Worm (Caenorhabditis elegans) whole organism, young adult: ENCODE measurements around the gene F55G1.7.

Experiments
- B0019.2 ChIP-seq: fragments of 200-800 bp; sonication (Bioruptor generic); conservative IDR thresholded peaks from 2 replicates; pipeline ENCODE4 v1.3.6; 2022; ENCODE audit warnings: missing genetic modification reagents, missing genetic modification characterization, missing compliant biosample characterization
- B0035.1 ChIP-seq: sonication (generic microtip); optimal IDR thresholded peaks from 2 replicates; lab custom pipeline; 2016; ENCODE audit warnings: missing genetic modification characterization, mild to moderate bottlenecking, missing compliant biosample characterization, missing genotype, missing genetic modification reagents
- B0261.1 ChIP-seq: sonication (generic microtip); optimal IDR thresholded peaks from 2 replicates; lab custom pipeline; 2016; ENCODE audit warnings: mild to moderate bottlenecking, missing genetic modification characterization, moderate library complexity, missing compliant biosample characterization
- C06A6.2 ChIP-seq: fragments of 200-800 bp; sonication (Bioruptor generic); conservative IDR thresholded peaks from 2 replicates; pipeline ENCODE4 v1.3.6; 2022; ENCODE audit warnings: missing genetic modification characterization, missing compliant biosample characterization
- D2030.7 ChIP-seq: fragments of 200-800 bp; sonication (Bioruptor generic); IDR thresholded peaks from 2 replicates; pipeline ENCODE4 v1.3.6; 2022; ENCODE audit warnings: missing genetic modification reagents, missing genetic modification characterization, missing compliant biosample characterization
- F10E7.11 ChIP-seq: sonication (generic microtip); optimal IDR thresholded peaks from 2 replicates; lab custom pipeline; 2017; ENCODE audit warnings: mild to moderate bottlenecking, missing genetic modification characterization, moderate library complexity, missing compliant biosample characterization
- K12H6.12 ChIP-seq: fragments of 200-800 bp; sonication (Bioruptor generic); optimal IDR thresholded peaks from 2 replicates; lab custom pipeline; 2018; ENCODE audit warnings: mild to moderate bottlenecking, missing genetic modification characterization, missing compliant biosample characterization
- T07F8.4 ChIP-seq: sonication (generic microtip); optimal IDR thresholded peaks from 2 replicates; lab custom pipeline; 2016; ENCODE audit warnings: mild to moderate bottlenecking, missing genetic modification characterization, moderate library complexity, missing compliant biosample characterization
- Y53F4B.3 ChIP-seq: fragments of 200-800 bp; sonication (Bioruptor generic); IDR thresholded peaks from 2 replicates; pipeline ENCODE4 v1.3.6; 2022; ENCODE audit warnings: missing genetic modification reagents, missing genetic modification characterization, missing compliant biosample characterization
- Y56A3A.18 ChIP-seq: fragments of 200-800 bp; sonication (Bioruptor generic); IDR thresholded peaks from 2 replicates; pipeline ENCODE4 v1.3.6; 2022; ENCODE audit warnings: missing genetic modification reagents, missing genetic modification characterization, missing compliant biosample characterization
- Y79H2A.3 ChIP-seq: fragments of 200-800 bp; sonication (Bioruptor generic); conservative IDR thresholded peaks from 2 replicates; pipeline ENCODE4 v1.3.6; 2022; ENCODE audit warnings: missing genetic modification reagents, missing genetic modification characterization, missing compliant biosample characterization
- Y95B8A.8 ChIP-seq: fragments of 200-800 bp; sonication (Bioruptor generic); IDR thresholded peaks from 2 replicates; pipeline ENCODE4 v1.3.6; 2022; ENCODE audit warnings: missing genetic modification reagents, missing genetic modification characterization, missing compliant biosample characterization
- akir-1 ChIP-seq: fragments of 200-800 bp; sonication (Bioruptor generic); optimal IDR thresholded peaks from 2 replicates; lab custom pipeline; 2018; ENCODE audit warnings: mild to moderate bottlenecking, missing genetic modification characterization, moderate library complexity, missing compliant biosample characterization
- aptf-3 ChIP-seq: fragments of 200-800 bp; sonication (Bioruptor generic); IDR thresholded peaks from 2 replicates; pipeline ENCODE4 v1.3.6; 2022; ENCODE audit warnings: missing genetic modification characterization, missing compliant biosample characterization
- atf-7 ChIP-seq: sonication (generic microtip); optimal IDR thresholded peaks from 2 replicates; lab custom pipeline; 2017; ENCODE audit warnings: mild to moderate bottlenecking, missing genetic modification characterization, missing compliant biosample characterization
- bed-2 ChIP-seq: fragments of 200-800 bp; sonication (Bioruptor generic); IDR thresholded peaks from 2 replicates; pipeline ENCODE4 v1.3.6; 2022; ENCODE audit warnings: missing genetic modification reagents, missing genetic modification characterization, missing compliant biosample characterization
- ceh-40 ChIP-seq: fragments of 200-800 bp; sonication (Bioruptor generic); IDR thresholded peaks from 2 replicates; pipeline ENCODE4 v1.3.6; 2022; ENCODE audit warnings: missing genetic modification characterization, missing compliant biosample characterization
- dox-1 ChIP-seq: fragments of 200-800 bp; sonication (Bioruptor generic); IDR thresholded peaks from 2 replicates; pipeline ENCODE4 v1.3.6; 2022; ENCODE audit warnings: missing genetic modification reagents, missing genetic modification characterization, missing compliant biosample characterization
- ets-4 ChIP-seq: fragments of 200-800 bp; sonication (Bioruptor generic); optimal IDR thresholded peaks from 2 replicates; lab custom pipeline; 2018; ENCODE audit warnings: mild to moderate bottlenecking, missing genetic modification characterization, missing compliant biosample characterization
- gei-17 ChIP-seq: fragments of 200-800 bp; sonication (Bioruptor generic); optimal IDR thresholded peaks from 2 replicates; lab custom pipeline; 2018; ENCODE audit warnings: mild to moderate bottlenecking, missing genetic modification characterization, missing compliant biosample characterization
- hlh-12 ChIP-seq: sonication (generic microtip); optimal IDR thresholded peaks from 2 replicates; lab custom pipeline; 2016; ENCODE audit warnings: missing genetic modification characterization, missing compliant biosample characterization
- hmg-1.2 ChIP-seq: fragments of 200-800 bp; sonication (Bioruptor generic); IDR thresholded peaks from 2 replicates; pipeline ENCODE4 v1.3.6; 2022; ENCODE audit warnings: missing genetic modification reagents, missing genetic modification characterization, missing compliant biosample characterization
- hsf-1 ChIP-seq: fragments of 200-800 bp; sonication (Bioruptor generic); IDR thresholded peaks from 2 replicates; pipeline ENCODE4 v1.3.6; 2022; ENCODE audit warnings: missing genetic modification reagents, missing genetic modification characterization, missing compliant biosample characterization
- let-526 ChIP-seq: fragments of 200-800 bp; sonication (Bioruptor generic); IDR thresholded peaks from 2 replicates; pipeline ENCODE4 v1.3.6; 2022; ENCODE audit warnings: missing genetic modification reagents, missing genetic modification characterization, missing compliant biosample characterization
- lin-26 ChIP-seq: fragments of 200-800 bp; sonication (Bioruptor generic); IDR thresholded peaks from 2 replicates; pipeline ENCODE4 v1.3.6; 2022; ENCODE audit warnings: missing genetic modification reagents, missing genetic modification characterization, missing compliant biosample characterization
- lin-54 ChIP-seq: fragments of 200-800 bp; sonication (Bioruptor generic); optimal IDR thresholded peaks from 2 replicates; lab custom pipeline; 2018; ENCODE audit warnings: mild to moderate bottlenecking, missing genetic modification characterization, missing compliant biosample characterization
- lir-1 ChIP-seq: fragments of 200-800 bp; sonication (Bioruptor generic); conservative IDR thresholded peaks from 2 replicates; pipeline ENCODE4 v1.3.6; 2022; ENCODE audit warnings: missing genetic modification reagents, missing genetic modification characterization, missing compliant biosample characterization
- madf-10 ChIP-seq: sonication (generic microtip); optimal IDR thresholded peaks from 2 replicates; lab custom pipeline; 2016; ENCODE audit warnings: mild to moderate bottlenecking, missing genetic modification characterization, missing compliant biosample characterization
- madf-6 ChIP-seq: fragments of 200-800 bp; sonication (Bioruptor generic); IDR thresholded peaks from 2 replicates; pipeline ENCODE4 v1.3.6; 2022; ENCODE audit warnings: missing genetic modification reagents, missing genetic modification characterization, missing compliant biosample characterization
- mes-4 ChIP-seq: sonication (generic microtip); optimal IDR thresholded peaks from 2 replicates; lab custom pipeline; 2016; ENCODE audit warnings: missing genotype, missing genetic modification characterization, missing compliant biosample characterization
- nhr-120 ChIP-seq: fragments of 200-800 bp; sonication (Bioruptor generic); IDR thresholded peaks from 2 replicates; pipeline ENCODE4 v1.3.6; 2022; ENCODE audit warnings: missing genetic modification characterization, missing compliant biosample characterization
- nhr-90 ChIP-seq: sonication (generic microtip); optimal IDR thresholded peaks from 2 replicates; lab custom pipeline; 2016; ENCODE audit warnings: missing genotype, mild to moderate bottlenecking, missing genetic modification characterization, missing compliant biosample characterization
- rcor-1 ChIP-seq: fragments of 200-800 bp; sonication (Bioruptor generic); IDR thresholded peaks from 2 replicates; pipeline ENCODE4 v1.3.6; 2022; ENCODE audit warnings: missing genetic modification reagents, missing genetic modification characterization, missing compliant biosample characterization
- repo-1 ChIP-seq: sonication (generic microtip); optimal IDR thresholded peaks from 2 replicates; lab custom pipeline; 2017; ENCODE audit warnings: mild to moderate bottlenecking, missing genetic modification characterization, missing compliant biosample characterization
- sdz-38 ChIP-seq: sonication (generic microtip); optimal IDR thresholded peaks from 2 replicates; lab custom pipeline; 2016; ENCODE audit warnings: missing genotype, missing genetic modification characterization, missing compliant biosample characterization
- snpc-3.4 ChIP-seq: sonication (generic microtip); optimal IDR thresholded peaks from 2 replicates; lab custom pipeline; 2017; ENCODE audit warnings: missing genetic modification characterization, mild to moderate bottlenecking, missing compliant biosample characterization, antibody characterized with exemption, moderate library complexity, missing genotype, missing genetic modification reagents
- tbx-9 ChIP-seq: sonication (generic microtip); optimal IDR thresholded peaks from 2 replicates; lab custom pipeline; 2016; ENCODE audit warnings: borderline replicate concordance, missing genetic modification characterization, inconsistent platforms, missing compliant biosample characterization
- ztf-28 ChIP-seq: fragments of 200-800 bp; sonication (Bioruptor generic); IDR thresholded peaks from 2 replicates; pipeline ENCODE4 v1.3.6; 2022; ENCODE audit warnings: missing genetic modification reagents, missing genetic modification characterization, missing compliant biosample characterization

Gene F55G1.7

ce11 chrIV:7454890-7455289 is 14.7 kb downstream of the F55G1.7 start:
- TF ChIP-seq lir-1 (GFP tag; lab: Robert Waterston, UW): no peak
- no peak for TF ChIP-seq lin-54
- TF ChIP-seq B0019.2 (GFP tag; lab: Robert Waterston, UW): no peak
- no peak for TF ChIP-seq hsf-1 (GFP tag; lab: Robert Waterston, UW)
- TF ChIP-seq Y79H2A.3 (GFP tag; lab: Robert Waterston, UW): no peak
- TF ChIP-seq hlh-12 (tag; lab: Kevin White, UChicago): no peak
- TF ChIP-seq hmg-1.2: no peak
- no peak for TF ChIP-seq K12H6.12 (tag; lab: Kevin White, UChicago)
- TF ChIP-seq repo-1 (tag; lab: Kevin White, UChicago): no peak
- TF ChIP-seq mes-4 (tag; lab: Kevin White, UChicago): no peak
- TF ChIP-seq C06A6.2 (GFP tag; lab: Robert Waterston, UW): no peak
- TF ChIP-seq atf-7: no peak
- no peak for TF ChIP-seq ets-4 (GFP tag; lab: Kevin White, UChicago)
- no peak for TF ChIP-seq sdz-38
- no peak for TF ChIP-seq gei-17 (GFP tag; lab: Kevin White, UChicago)

ce11 chrIV:7453661-7454159 is 15.9 kb downstream of the F55G1.7 start:
- no peak for TF ChIP-seq snpc-3.4 (tag; lab: Kevin White, UChicago)
- no peak for TF ChIP-seq ztf-28 (GFP tag; lab: Robert Waterston, UW)
- TF ChIP-seq lin-26 (GFP tag; lab: Robert Waterston, UW): no peak
- no peak for TF ChIP-seq bed-2 (GFP tag; lab: Robert Waterston, UW)
- no peak for TF ChIP-seq dox-1
- TF ChIP-seq T07F8.4 (tag; lab: Kevin White, UChicago): no peak
- TF ChIP-seq let-526: no peak

- TF ChIP-seq Y95B8A.8 (GFP tag; lab: Robert Waterston, UW) (no peak), snpc-3.4 (tag; lab: Kevin White, UChicago) (no peak), dox-1 (no peak), B0261.1 (tag; lab: Kevin White, UChicago) (no peak), T07F8.4 (tag; lab: Kevin White, UChicago) (no peak), Y56A3A.18 (GFP tag; lab: Robert Waterston, UW) (no peak), madf-10 (tag; lab: Kevin White, UChicago) (no peak), aptf-3 (no peak), ceh-40 (GFP tag; lab: Robert Waterston, UW) (no peak), tbx-9 (tag; lab: Kevin White, UChicago) (no peak), akir-1 (GFP tag; lab: Kevin White, UChicago) (no peak), F10E7.11 (tag; lab: Kevin White, UChicago) (no peak), madf-6 (GFP tag; lab: Robert Waterston, UW) (no peak), nhr-120 (GFP tag; lab: Robert Waterston, UW) (no peak), mes-4 (tag; lab: Kevin White, UChicago) (no peak), rcor-1 (GFP tag; lab: Robert Waterston, UW) (no peak), B0035.1 (tag; lab: Kevin White, UChicago) (no peak), Y53F4B.3 (GFP tag; lab: Robert Waterston, UW) (no peak), nhr-90 (tag; lab: Kevin White, UChicago) (no peak), D2030.7 (GFP tag; lab: Robert Waterston, UW) (no peak)
These were observed 18.3 kb downstream of the F55G1.7 start, which contains the start of gene tes-1 for ce11 chrIV:7451345-7451744. Gene tes-1, minus strand, starts transcription at chrIV:7451445.
